Fruit fly (Drosophila melanogaster): ENCODE results near the gene CG10472.

The CG10472 gene

dm6 chr3L:6074975-6075692, 12.4 kb upstream of the CG10472 start, which contains the start of the genes CG13295 and CG6610 (continued):
- TF ChIP-seq Eip74EF (GFP tag; optimal IDR thresholded peaks at IDR 0.05) (peak in 1 of 2 experiments; percentile 84), ken (GFP tag; IDR thresholded peaks at IDR 0.05) (peak; percentile 19; the same call in 1 of the 3 replicates), z (GFP tag; IDR thresholded peaks at IDR 0.05) (no peak), Ssrp (tag; optimal IDR thresholded peaks at IDR 0.05) (peak; percentile 38), Nf-YC (tag; optimal IDR thresholded peaks at IDR 0.05) (peak; percentile 60), CG12236 (GFP tag; optimal IDR thresholded peaks at IDR 0.05) (no peak), CG6654 (GFP tag; optimal IDR thresholded peaks at IDR 0.05) (no peak), hth (optimal IDR thresholded peaks at IDR 0.05) (no peak), CG10565 (GFP tag; optimal IDR thresholded peaks at IDR 0.05) (no peak), unpg (GFP tag; optimal IDR thresholded peaks at IDR 0.05) (peak; percentile 52), CG17912 (GFP tag; optimal IDR thresholded peaks at IDR 0.05) (no peak), Ets97D (GFP tag; optimal IDR thresholded peaks at IDR 0.05) (peak; percentile 0), tll (GFP tag; optimal IDR thresholded peaks at IDR 0.05) (peak in 1 of 2 experiments; percentile 52), CG30020 (tag; optimal IDR thresholded peaks at IDR 0.05) (peak; percentile 54), CG1602 (GFP tag; optimal IDR thresholded peaks at IDR 0.05) (peak; percentile 40), Rfx (GFP tag; IDR thresholded peaks at IDR 0.05) (peak; percentile 72), Lhr (GFP tag; optimal IDR thresholded peaks at IDR 0.05) (peak; percentile 13), GATAe (GFP tag; conservative IDR thresholded peaks at IDR 0.05) (no peak), NFAT (GFP tag; IDR thresholded peaks at IDR 0.05) (0 out of 2 replicates have a peak, but pooled peaks have one; percentile 5), grn (GFP tag; optimal IDR thresholded peaks at IDR 0.05) (no peak), Dfd (GFP tag; optimal IDR thresholded peaks at IDR 0.05) (no peak), CG3847 (GFP tag; IDR thresholded peaks at IDR 0.05) (peak; percentile 71), nmo (GFP tag; optimal IDR thresholded peaks at IDR 0.05) (peak; percentile 84), lov (optimal IDR thresholded peaks at IDR 0.05) (no peak), lov (GFP tag; IDR thresholded peaks at IDR 0.05) (no peak), CG2889 (GFP tag; IDR thresholded peaks at IDR 0.05) (0 out of 3 replicates have a peak, but pooled peaks have one; percentile 15), CG18619 (GFP tag; optimal IDR thresholded peaks at IDR 0.05) (peak; percentile 44), crp (GFP tag; optimal IDR thresholded peaks at IDR 0.05) (peak in 1 of 2 experiments; percentile 25), CrebB (tag; optimal IDR thresholded peaks at IDR 0.05) (peak; percentile 23), CG10366 (GFP tag; IDR thresholded peaks at IDR 0.05) (peak; percentile 11; the same call in 1 of the 2 replicates), CG13424 (tag; optimal IDR thresholded peaks at IDR 0.05) (peak; percentile 73), oc (tag; optimal IDR thresholded peaks at IDR 0.05) (no peak), corto (GFP tag; optimal IDR thresholded peaks at IDR 0.05) (no peak), CG11723 (GFP tag; optimal IDR thresholded peaks at IDR 0.05) (peak; percentile 21), CG13624 (GFP tag; optimal IDR thresholded peaks at IDR 0.05) (peak; percentile 35), Hsf (GFP tag; optimal IDR thresholded peaks at IDR 0.05) (peak; percentile 62), sd (tag; optimal IDR thresholded peaks at IDR 0.05) (peak; percentile 92), CG2202 (tag; optimal IDR thresholded peaks at IDR 0.05) (no peak), ttk (GFP tag; IDR thresholded peaks at IDR 0.05) (no peak), CG12071 (GFP tag; optimal IDR thresholded peaks at IDR 0.05) (no peak), CG10654 (GFP tag; optimal IDR thresholded peaks at IDR 0.05) (peak; percentile 20), Opbp (GFP tag; IDR thresholded peaks at IDR 0.05; ENCODE audit: partially characterized antibody) (no peak), CTCF (GFP tag; optimal IDR thresholded peaks at IDR 0.05) (no peak), sisA (GFP tag; IDR thresholded peaks at IDR 0.05) (peak; percentile 46; the same call in 1 of the 2 replicates), CG3281 (GFP tag; optimal IDR thresholded peaks at IDR 0.05) (peak; percentile 56), hb (GFP tag; IDR thresholded peaks at IDR 0.05; ENCODE audit: partially characterized antibody) (no peak), MBD-R2 (GFP tag; IDR thresholded peaks at IDR 0.05) (peak; percentile 68), NC2α (GFP tag; optimal IDR thresholded peaks at IDR 0.05) (no peak), stwl (tag; optimal IDR thresholded peaks at IDR 0.05) (peak; percentile 58), danr (GFP tag; IDR thresholded peaks at IDR 0.05) (no peak)

All from whole organism, embryonic.